Worm (Caenorhabditis elegans) whole organism, young adult: ENCODE results near the gene pqn-2.

Source experiments
- B0019.2 ChIP-seq: fragments of 200-800 bp; sonication (Bioruptor generic); conservative IDR thresholded peaks from 2 replicates; pipeline ENCODE4 v1.3.6; 2022; ENCODE audit warnings: missing genetic modification reagents, missing genetic modification characterization, missing compliant biosample characterization
- B0261.1 ChIP-seq: sonication (generic microtip); optimal IDR thresholded peaks from 2 replicates; lab custom pipeline; 2016; ENCODE audit warnings: mild to moderate bottlenecking, missing genetic modification characterization, moderate library complexity, missing compliant biosample characterization
- C17E4.6 ChIP-seq: fragments of 200-800 bp; sonication (Bioruptor generic); IDR thresholded peaks from 2 replicates; pipeline ENCODE4 v1.3.6; 2022; ENCODE audit warnings: missing genetic modification reagents, missing genetic modification characterization, missing compliant biosample characterization
- F10E7.11 ChIP-seq: sonication (generic microtip); optimal IDR thresholded peaks from 2 replicates; lab custom pipeline; 2017; ENCODE audit warnings: mild to moderate bottlenecking, missing genetic modification characterization, moderate library complexity, missing compliant biosample characterization
- F55B11.4 ChIP-seq: sonication (generic microtip); optimal IDR thresholded peaks from 2 replicates; lab custom pipeline; 2016; ENCODE audit warnings: missing compliant biosample characterization, missing genetic modification characterization, borderline replicate concordance; ENCODE audit not compliant: insufficient read depth
- K12H6.12 ChIP-seq: fragments of 200-800 bp; sonication (Bioruptor generic); optimal IDR thresholded peaks from 2 replicates; lab custom pipeline; 2018; ENCODE audit warnings: mild to moderate bottlenecking, missing genetic modification characterization, missing compliant biosample characterization
- Y67H2A.10 ChIP-seq: fragments of 200-800 bp; sonication (Bioruptor generic); conservative IDR thresholded peaks from 2 replicates; pipeline ENCODE4 v1.3.6; 2022; ENCODE audit warnings: missing genetic modification reagents, missing genetic modification characterization, missing compliant biosample characterization
- ZK185.1 ChIP-seq: sonication (generic microtip); optimal IDR thresholded peaks from 2 replicates; lab custom pipeline; 2016; ENCODE audit warnings: mild to moderate bottlenecking, missing genetic modification characterization, missing compliant biosample characterization; ENCODE audit not compliant: poor library complexity, severe bottlenecking
- ama-1 ChIP-seq, 3 experiments: fragments of 150-350 bp in 1 of 3; sonication (generic microtip) in 2 of 3; optimal IDR thresholded peaks; 2 replicates each; lab custom pipeline; 2014 to 2018; ENCODE audit warnings: missing biosample characterization in 2 of 3, missing genetic modification characterization in 2 of 3, missing genetic modification reagents in 2 of 3
- bed-2 ChIP-seq: fragments of 200-800 bp; sonication (Bioruptor generic); IDR thresholded peaks from 2 replicates; pipeline ENCODE4 v1.3.6; 2022; ENCODE audit warnings: missing genetic modification reagents, missing genetic modification characterization, missing compliant biosample characterization
- cebp-1 ChIP-seq, 2 experiments: fragments of 200-800 bp in 1 of 2; sonication (Bioruptor generic) in 1 of 2; sonication (generic microtip) in 1 of 2; IDR thresholded peaks in 1 of 2; optimal IDR thresholded peaks in 1 of 2; 2 replicates each; pipeline versions ENCODE4 v1.3.6 to Lab custom; 2017 to 2022; ENCODE audit warnings: missing compliant biosample characterization in 2 of 2, missing genetic modification characterization in 2 of 2, mild to moderate bottlenecking in 1 of 2, missing genetic modification reagents in 1 of 2, moderate library complexity in 1 of 2
- ceh-27 ChIP-seq: fragments of 200-800 bp; sonication (Bioruptor generic); optimal IDR thresholded peaks from 2 replicates; lab custom pipeline; 2018; ENCODE audit warnings: mild to moderate bottlenecking, missing genetic modification characterization, moderate library complexity, missing compliant biosample characterization
- ceh-40 ChIP-seq: fragments of 200-800 bp; sonication (Bioruptor generic); IDR thresholded peaks from 2 replicates; pipeline ENCODE4 v1.3.6; 2022; ENCODE audit warnings: missing genetic modification characterization, missing compliant biosample characterization
- die-1 ChIP-seq: sonication (generic microtip); optimal IDR thresholded peaks from 2 replicates; lab custom pipeline; 2016; ENCODE audit warnings: missing genotype, mild to moderate bottlenecking, missing genetic modification characterization, missing compliant biosample characterization
- dpl-1 ChIP-seq: fragments of 150-350 bp; optimal IDR thresholded peaks from 2 replicates; lab custom pipeline; 2014; ENCODE audit warnings: missing biosample characterization, missing genetic modification reagents, missing genetic modification characterization
- egrh-3 ChIP-seq: fragments of 200-800 bp; sonication (Bioruptor generic); IDR thresholded peaks from 2 replicates; pipeline ENCODE4 v1.3.6; 2022; ENCODE audit warnings: missing genetic modification reagents, missing genetic modification characterization, missing compliant biosample characterization
- ekl-4 ChIP-seq: fragments of 200-800 bp; sonication (Bioruptor generic); IDR thresholded peaks from 2 replicates; pipeline ENCODE4 v1.3.6; 2022; ENCODE audit warnings: missing genetic modification reagents, missing genetic modification characterization, missing compliant biosample characterization
- ets-4 ChIP-seq: fragments of 200-800 bp; sonication (Bioruptor generic); optimal IDR thresholded peaks from 2 replicates; lab custom pipeline; 2018; ENCODE audit warnings: mild to moderate bottlenecking, missing genetic modification characterization, missing compliant biosample characterization
- hlh-12 ChIP-seq: sonication (generic microtip); optimal IDR thresholded peaks from 2 replicates; lab custom pipeline; 2016; ENCODE audit warnings: missing genetic modification characterization, missing compliant biosample characterization
- hmg-1.2 ChIP-seq: fragments of 200-800 bp; sonication (Bioruptor generic); IDR thresholded peaks from 2 replicates; pipeline ENCODE4 v1.3.6; 2022; ENCODE audit warnings: missing genetic modification reagents, missing genetic modification characterization, missing compliant biosample characterization
- hmg-20 ChIP-seq: fragments of 200-800 bp; sonication (Bioruptor generic); IDR thresholded peaks from 2 replicates; pipeline ENCODE4 v1.3.6; 2022; ENCODE audit warnings: missing genetic modification reagents, missing genetic modification characterization, missing compliant biosample characterization
- hsf-1 ChIP-seq: fragments of 200-800 bp; sonication (Bioruptor generic); IDR thresholded peaks from 2 replicates; pipeline ENCODE4 v1.3.6; 2022; ENCODE audit warnings: missing genetic modification reagents, missing genetic modification characterization, missing compliant biosample characterization
- let-526 ChIP-seq: fragments of 200-800 bp; sonication (Bioruptor generic); IDR thresholded peaks from 2 replicates; pipeline ENCODE4 v1.3.6; 2022; ENCODE audit warnings: missing genetic modification reagents, missing genetic modification characterization, missing compliant biosample characterization
- let-607 ChIP-seq, 2 experiments: fragments of 200-800 bp in 1 of 2; sonication (Bioruptor generic) in 1 of 2; sonication (generic microtip) in 1 of 2; optimal IDR thresholded peaks; 2 replicates each; lab custom pipeline; 2016 to 2018; ENCODE audit warnings: mild to moderate bottlenecking in 2 of 2, missing compliant biosample characterization in 2 of 2, missing genetic modification characterization in 2 of 2, moderate library complexity in 2 of 2, missing genotype in 1 of 2
- lin-35 ChIP-seq, 3 experiments: fragments of 150-350 bp in 2 of 3; sonication (generic microtip) in 1 of 3; optimal IDR thresholded peaks; 2 replicates each; lab custom pipeline; 2014 to 2018; ENCODE audit warnings: missing biosample characterization in 3 of 3, missing genetic modification characterization in 3 of 3, missing genetic modification reagents in 3 of 3
- mcd-1 ChIP-seq: fragments of 200-800 bp; sonication (Bioruptor generic); IDR thresholded peaks from 2 replicates; pipeline ENCODE4 v1.3.6; 2022; ENCODE audit warnings: missing genetic modification reagents, missing genetic modification characterization, missing compliant biosample characterization
- mel-28 ChIP-seq: sonication (generic microtip); optimal IDR thresholded peaks from 2 replicates; lab custom pipeline; 2016; ENCODE audit warnings: borderline replicate concordance, mild to moderate bottlenecking, missing genetic modification characterization, missing compliant biosample characterization
- mes-4 ChIP-seq: sonication (generic microtip); optimal IDR thresholded peaks from 2 replicates; lab custom pipeline; 2016; ENCODE audit warnings: missing genotype, missing genetic modification characterization, missing compliant biosample characterization
- mxl-1 ChIP-seq: sonication (generic microtip); optimal IDR thresholded peaks from 2 replicates; lab custom pipeline; 2016; ENCODE audit warnings: missing genetic modification characterization, missing compliant biosample characterization
- nhr-179 ChIP-seq: sonication (generic microtip); optimal IDR thresholded peaks from 2 replicates; lab custom pipeline; 2016; ENCODE audit warnings: mild to moderate bottlenecking, missing genetic modification characterization, missing compliant biosample characterization
- nhr-80 ChIP-seq: sonication (generic microtip); optimal IDR thresholded peaks from 2 replicates; lab custom pipeline; 2016; ENCODE audit warnings: missing genetic modification characterization, missing compliant biosample characterization
- pha-4 ChIP-seq: fragments of 150-350 bp; sonication (generic microtip); optimal IDR thresholded peaks from 2 replicates; lab custom pipeline; 2014; ENCODE audit warnings: missing biosample characterization, missing genetic modification reagents, missing genetic modification characterization
- repo-1 ChIP-seq: sonication (generic microtip); optimal IDR thresholded peaks from 2 replicates; lab custom pipeline; 2017; ENCODE audit warnings: mild to moderate bottlenecking, missing genetic modification characterization, missing compliant biosample characterization
- rpc-1 ChIP-seq, 2 experiments: fragments of 150-350 bp in 1 of 2; sonication (generic microtip) in 1 of 2; optimal IDR thresholded peaks; 2 replicates each; lab custom pipeline; 2014 to 2018; ENCODE audit warnings: missing biosample characterization in 1 of 2, missing genetic modification characterization in 1 of 2, missing genetic modification reagents in 1 of 2, missing genotype in 1 of 2
- snpc-1.3 ChIP-seq: sonication (generic microtip); optimal IDR thresholded peaks from 2 replicates; lab custom pipeline; 2017; ENCODE audit warnings: missing genetic modification characterization, mild to moderate bottlenecking, missing compliant biosample characterization, antibody characterized with exemption, moderate library complexity, missing genotype, missing genetic modification reagents; ENCODE audit not compliant: insufficient read depth
- somi-1 ChIP-seq: fragments of 200-800 bp; sonication (Bioruptor generic); optimal IDR thresholded peaks from 2 replicates; lab custom pipeline; 2018; ENCODE audit warnings: mild to moderate bottlenecking, missing genetic modification characterization, missing compliant biosample characterization
- ztf-25 ChIP-seq: fragments of 200-800 bp; sonication (Bioruptor generic); IDR thresholded peaks from 2 replicates; pipeline ENCODE4 v1.3.6; 2022; ENCODE audit warnings: missing genetic modification reagents, missing genetic modification characterization, missing compliant biosample characterization

Gene pqn-2

DNA sequence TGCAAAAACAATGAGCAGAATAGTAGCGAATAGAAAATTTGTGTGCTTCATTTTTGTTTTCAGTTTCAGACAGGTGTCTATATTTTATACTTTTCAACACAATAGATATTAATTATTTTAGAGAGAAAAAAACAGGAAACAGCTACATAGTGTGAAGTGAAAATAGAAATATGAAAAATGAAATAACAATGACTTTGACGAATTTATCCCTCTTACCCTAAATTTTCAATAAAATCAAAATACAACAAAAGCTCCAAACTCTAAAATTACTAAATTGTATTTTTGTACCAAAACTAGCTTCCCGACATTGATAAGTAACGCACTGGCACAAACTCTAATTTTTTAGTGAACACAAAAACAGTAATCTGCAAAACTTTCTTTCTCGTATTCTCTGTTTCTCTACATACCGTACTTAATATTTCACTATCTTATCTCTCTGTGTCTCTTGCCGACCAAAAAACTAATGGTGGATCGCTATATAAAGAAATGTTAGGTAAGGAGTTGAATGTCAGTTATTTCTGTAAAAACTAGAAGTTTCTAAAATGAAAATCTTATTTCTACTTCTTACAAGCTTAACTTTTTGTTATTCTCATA is 13.0 kb downstream of the pqn-2 start, which contains the start of the genes col-151 and ugt-1:
Gene col-151, minus strand, starts transcription at position 51 of the 594 bp plus-strand sequence.
Gene ugt-1, plus strand, starts transcription at position 491 of the 594 bp plus-strand sequence.
- TF ChIP-seq bed-2 (no peak), hmg-20 (GFP tag; lab: Robert Waterston, UW) (no peak), ceh-27 (GFP tag; lab: Kevin White, UChicago) (no peak), nhr-80 (tag; lab: Kevin White, UChicago) (peak; percentile 48), B0261.1 (tag; lab: Kevin White, UChicago) (no peak), mxl-1 (tag; lab: Kevin White, UChicago) (no peak), ZK185.1 (tag; lab: Kevin White, UChicago) (no peak), hmg-1.2 (GFP tag; lab: Robert Waterston, UW) (peak; percentile 82), die-1 (tag; lab: Kevin White, UChicago) (no peak), repo-1 (tag; lab: Kevin White, UChicago) (no peak), ama-1 (optimal IDR thresholded peaks at IDR 0.05; lab: Kevin White, UChicago) (no peak), ama-1 (GFP tag; optimal IDR thresholded peaks at IDR 0.05; lab: Kevin White, UChicago) (no peak)

ce11 chrV:10398431-10398830 is 16.2 kb downstream of the pqn-2 start, which contains the start of gene ugt-2:
Gene ugt-2, plus strand, starts transcription at chrV:10398801.
- peak; percentile 42 for TF ChIP-seq nhr-80 (tag; lab: Kevin White, UChicago)
- no peak for TF ChIP-seq hlh-12 (tag; lab: Kevin White, UChicago)

DNA sequence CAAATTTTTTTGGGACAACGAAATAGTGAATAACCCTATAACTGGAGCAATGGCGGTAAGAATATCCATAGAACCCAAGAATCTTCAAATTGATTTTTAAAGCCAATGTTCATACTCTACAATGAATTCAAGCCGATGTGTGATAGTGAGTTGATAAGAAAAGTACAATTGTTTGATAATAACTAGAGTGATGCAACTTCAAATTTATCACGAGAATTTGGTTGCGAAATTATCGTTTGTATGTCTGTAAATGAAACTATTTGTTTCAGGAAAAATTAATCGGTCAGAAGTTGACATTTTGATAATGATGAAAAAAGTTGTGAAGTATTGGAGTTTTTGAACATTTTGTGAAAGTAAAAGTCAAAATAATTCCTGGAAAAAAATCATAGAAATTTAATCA is 17.0 kb downstream of the pqn-2 start:
- TF ChIP-seq ets-4 (peak; percentile 32), cebp-1 (GFP tag; IDR thresholded peaks at IDR 0.05; lab: Robert Waterston, UW) (peak; percentile 84), cebp-1 (tag; optimal IDR thresholded peaks at IDR 0.05; lab: Kevin White, UChicago) (peak; percentile 86), C17E4.6 (GFP tag; lab: Robert Waterston, UW) (no peak), let-526 (GFP tag; lab: Robert Waterston, UW) (no peak), nhr-80 (tag; lab: Kevin White, UChicago) (peak; percentile 93), nhr-179 (tag; lab: Kevin White, UChicago) (no peak)

ce11 chrV:10402804-10403203 is 20.6 kb downstream of the pqn-2 start, which contains the start of gene F15H10.8:
Gene F15H10.8, minus strand, starts transcription at chrV:10402904.
- TF ChIP-seq somi-1 (GFP tag; lab: Kevin White, UChicago) (no peak), ztf-25 (no peak), Y67H2A.10 (GFP tag; lab: Robert Waterston, UW) (no peak), F55B11.4 (no peak), B0261.1 (tag; lab: Kevin White, UChicago) (no peak), K12H6.12 (tag; lab: Kevin White, UChicago) (no peak), snpc-1.3 (no peak), egrh-3 (GFP tag; lab: Robert Waterston, UW) (no peak)

- TF ChIP-seq nhr-80 (tag; lab: Kevin White, UChicago) (peak; percentile 74), mcd-1 (no peak)
Measured at ce11 chrV:10404701-10405100, 22.5 kb downstream of the pqn-2 start.

ce11 chrV:10406313-10406712 is 24.1 kb downstream of the pqn-2 start, which contains the start of gene F15H10.7:
Gene F15H10.7, minus strand, starts transcription at chrV:10406413.
- TF ChIP-seq K12H6.12 (tag; lab: Kevin White, UChicago) (no peak), let-607 (tag; optimal IDR thresholded peaks at IDR 0.05; lab: Kevin White, UChicago) (no peak), ceh-40 (GFP tag; lab: Robert Waterston, UW) (no peak), mel-28 (tag; lab: Kevin White, UChicago) (no peak), dpl-1 (GFP tag; lab: Kevin White, UChicago) (no peak), ama-1 (optimal IDR thresholded peaks at IDR 0.05; lab: Kevin White, UChicago) (no peak), ama-1 (GFP tag; optimal IDR thresholded peaks at IDR 0.05; lab: Kevin White, UChicago) (no peak), rpc-1 (optimal IDR thresholded peaks at IDR 0.05; lab: Kevin White, UChicago) (no peak), rpc-1 (tag; optimal IDR thresholded peaks at IDR 0.05; lab: Kevin White, UChicago) (no peak), Y67H2A.10 (GFP tag; lab: Robert Waterston, UW) (no peak), hsf-1 (GFP tag; lab: Robert Waterston, UW) (no peak), mes-4 (no peak), F10E7.11 (tag; lab: Kevin White, UChicago) (no peak), ekl-4 (GFP tag; lab: Robert Waterston, UW) (no peak), pha-4 (tag; lab: Kevin White, UChicago) (no peak), lin-35 (GFP tag; optimal IDR thresholded peaks at IDR 0.05; lab: Kevin White, UChicago) (no peak), B0019.2 (no peak)
